Worm (Caenorhabditis elegans): ENCODE results near the gene oac-30.

DNA sequence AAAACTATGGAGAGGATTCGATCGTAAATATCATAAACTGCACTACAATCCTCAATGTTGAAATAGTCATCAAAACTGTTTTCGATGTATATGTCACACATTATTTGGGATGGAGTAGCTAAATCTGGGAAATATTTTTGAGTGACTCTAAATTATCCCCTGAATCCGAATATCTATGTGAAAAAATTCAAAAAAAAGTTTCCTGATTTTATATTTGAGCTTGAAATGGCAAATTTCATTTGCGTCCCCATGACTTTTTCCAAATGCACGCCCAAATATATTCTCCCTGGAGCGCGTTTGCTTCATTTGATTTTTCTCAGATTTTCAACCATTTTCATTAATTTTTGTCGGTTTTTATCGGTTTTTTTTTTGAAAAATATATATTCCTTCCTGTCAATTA is 26.5 kb upstream of the oac-30 start, which contains the start of gene srz-64:
- no peak for TF ChIP-seq W03F9.2 (tag; optimal IDR thresholded peaks at IDR 0.05)
- TF ChIP-seq him-1 (tag; optimal IDR thresholded peaks at IDR 0.05): no peak

Data from whole organism, L4/young adult.